Fruit fly (Drosophila melanogaster): Measurements from ENCODE around the gene CG12986.

DNA sequence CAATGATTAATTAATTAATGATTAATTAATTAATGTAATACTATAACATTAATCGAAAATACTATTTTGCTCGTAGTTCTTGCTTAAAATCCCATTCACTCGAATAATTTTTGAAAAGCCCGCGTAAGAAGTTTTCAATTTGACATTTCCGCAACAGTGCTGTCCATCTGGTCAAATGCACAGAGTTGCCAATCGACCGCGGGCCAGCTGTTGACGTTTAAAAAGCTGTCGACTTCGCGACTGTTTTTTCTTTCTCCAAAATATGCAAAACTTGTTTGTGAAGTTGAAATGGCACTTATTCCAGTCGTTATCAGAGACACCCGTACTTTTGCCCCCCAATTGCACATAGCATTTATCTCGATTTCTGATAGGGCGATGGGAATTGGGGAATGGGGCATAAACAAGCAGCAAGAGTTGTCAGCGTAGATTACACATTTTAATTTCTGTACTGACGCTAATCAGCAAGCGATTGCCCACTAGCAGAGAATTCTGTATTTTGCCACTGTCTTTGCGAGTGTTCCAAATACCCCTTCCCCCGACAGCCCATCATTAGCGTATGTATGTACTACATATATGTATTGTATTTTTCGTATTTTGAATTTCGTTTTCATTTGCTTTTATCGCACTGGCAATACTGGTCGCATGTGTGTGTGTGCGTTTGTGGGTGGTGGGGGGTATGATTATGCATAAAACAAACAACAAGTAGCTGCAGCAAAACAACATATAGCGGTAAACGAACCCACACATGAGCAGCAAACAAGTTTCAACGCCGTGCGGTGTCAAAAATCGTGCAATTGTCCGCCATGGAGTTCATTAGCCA lies 37.2 kb upstream of the CG12986 start, which contains the start of gene Srx:
- TF ChIP-seq CG9948 (tag; optimal IDR thresholded peaks at IDR 0.05) (peak; percentile 1), CG34367 (tag; optimal IDR thresholded peaks at IDR 0.05) (peak; percentile 1), CG8301 (tag; optimal IDR thresholded peaks at IDR 0.05) (no peak), D1 (tag; optimal IDR thresholded peaks at IDR 0.05) (no peak), gl (tag; optimal IDR thresholded peaks at IDR 0.05) (no peak), Pif1A (GFP tag; optimal IDR thresholded peaks at IDR 0.05) (no peak), CG8159 (tag; optimal IDR thresholded peaks at IDR 0.05) (peak; percentile 20), CG32121 (GFP tag; IDR thresholded peaks at IDR 0.05) (peak; percentile 35; the same call in 1 of the 2 replicates), Ets98B (GFP tag; IDR thresholded peaks at IDR 0.05) (peak; percentile 37; the same call in 1 of the 2 replicates), CG15710 (tag; optimal IDR thresholded peaks at IDR 0.05) (peak; percentile 23), rn (GFP tag; IDR thresholded peaks at IDR 0.05) (no peak)

Data from whole organism, pupa.